Worm (Caenorhabditis elegans) whole organism, L2 larva: ENCODE measurements around the gene F59G1.8.
A peak's percentile ranks its signal among the peaks of the same experiment; 100 is the strongest.

Experiments used
- C34F6.9 ChIP-seq: fragments of 150-350 bp; optimal IDR thresholded peaks from 2 replicates; lab custom pipeline; 2014; ENCODE audit warnings: missing biosample characterization, missing genetic modification characterization
- F13H6.1 ChIP-seq: sonication (generic microtip); optimal IDR thresholded peaks from 2 replicates; lab custom pipeline; 2016; ENCODE audit warnings: missing genetic modification characterization, missing compliant biosample characterization
- R02D3.7 ChIP-seq: fragments of 150-350 bp; optimal IDR thresholded peaks from 2 replicates; lab custom pipeline; 2014; ENCODE audit warnings: missing biosample characterization, missing genetic modification characterization
- Y55F3AM.14 ChIP-seq: fragments of 200-800 bp; sonication (Bioruptor generic); optimal IDR thresholded peaks from 2 replicates; lab custom pipeline; 2018; ENCODE audit warnings: mild to moderate bottlenecking, missing genetic modification characterization, missing compliant biosample characterization
- ZK546.5 ChIP-seq: sonication (generic microtip); optimal IDR thresholded peaks from 2 replicates; lab custom pipeline; 2017; ENCODE audit warnings: missing biosample characterization, missing genetic modification characterization
- alr-1 ChIP-seq: fragments of 150-350 bp; optimal IDR thresholded peaks from 2 replicates; lab custom pipeline; 2014; ENCODE audit warnings: missing biosample characterization, missing genetic modification characterization
- ama-1 ChIP-seq: fragments of 150-350 bp; optimal IDR thresholded peaks from 2 replicates; lab custom pipeline; 2018; ENCODE audit warnings: inconsistent platforms
- blmp-1 ChIP-seq: sonication (generic microtip); optimal IDR thresholded peaks from 2 replicates; lab custom pipeline; 2017; ENCODE audit warnings: missing genetic modification characterization, mild to moderate bottlenecking, missing compliant biosample characterization, antibody characterized with exemption, moderate library complexity; ENCODE audit not compliant: insufficient read depth
- ceh-16 ChIP-seq: fragments of 150-350 bp; optimal IDR thresholded peaks from 2 replicates; lab custom pipeline; 2014; ENCODE audit warnings: missing biosample characterization, missing genetic modification characterization
- ceh-82 ChIP-seq: fragments of 150-350 bp; optimal IDR thresholded peaks from 2 replicates; lab custom pipeline; 2014; ENCODE audit warnings: missing biosample characterization, missing genetic modification characterization
- dmd-4 ChIP-seq: sonication (generic microtip); optimal IDR thresholded peaks from 2 replicates; lab custom pipeline; 2017; ENCODE audit warnings: missing biosample characterization, missing genetic modification characterization
- egl-27 ChIP-seq: sonication (generic microtip); optimal IDR thresholded peaks from 3 replicates; lab custom pipeline; 2017; ENCODE audit warnings: missing biosample characterization, missing genetic modification reagents, missing genetic modification characterization
- elt-3 ChIP-seq: sonication (generic microtip); optimal IDR thresholded peaks from 2 replicates; lab custom pipeline; 2017; ENCODE audit warnings: missing biosample characterization, missing genetic modification characterization
- fos-1 ChIP-seq: fragments of 150-350 bp; optimal IDR thresholded peaks from 2 replicates; lab custom pipeline; 2014; ENCODE audit warnings: missing biosample characterization, missing genetic modification characterization
- gmeb-1 ChIP-seq: fragments of 150-350 bp; optimal IDR thresholded peaks from 2 replicates; lab custom pipeline; 2014; ENCODE audit warnings: missing biosample characterization, missing genetic modification characterization
- lin-11 ChIP-seq: fragments of 150-350 bp; sonication (generic microtip); optimal IDR thresholded peaks from 2 replicates; lab custom pipeline; 2014; ENCODE audit warnings: missing biosample characterization, missing genetic modification characterization, inconsistent platforms, mixed read lengths
- lin-13 ChIP-seq: fragments of 150-350 bp; optimal IDR thresholded peaks from 2 replicates; lab custom pipeline; 2014; ENCODE audit warnings: missing biosample characterization, missing genetic modification reagents, missing genetic modification characterization
- lin-39 ChIP-seq: fragments of 150-350 bp; optimal IDR thresholded peaks from 2 replicates; lab custom pipeline; 2014; ENCODE audit warnings: missing biosample characterization, missing genetic modification reagents, missing genetic modification characterization
- lsy-2 ChIP-seq, 2 experiments: fragments of 150-350 bp in 1 of 2; sonication (generic microtip) in 1 of 2; optimal IDR thresholded peaks; 2 replicates each; lab custom pipeline; 2014 to 2017; ENCODE audit warnings: missing biosample characterization in 2 of 2, missing genetic modification characterization in 2 of 2
- mab-5 ChIP-seq: fragments of 150-350 bp; optimal IDR thresholded peaks from 2 replicates; lab custom pipeline; 2014; ENCODE audit warnings: missing biosample characterization, missing genetic modification characterization
- mbf-1 ChIP-seq: sonication (generic microtip); optimal IDR thresholded peaks from 2 replicates; lab custom pipeline; 2017; ENCODE audit warnings: missing biosample characterization, missing genetic modification characterization
- mdl-1 ChIP-seq, 2 experiments: fragments of 150-350 bp in 1 of 2; sonication (generic microtip) in 1 of 2; optimal IDR thresholded peaks; 2 replicates each; lab custom pipeline; 2017; ENCODE audit warnings: missing biosample characterization in 2 of 2, missing genetic modification characterization in 2 of 2
- nhr-10 ChIP-seq: sonication (generic microtip); optimal IDR thresholded peaks from 2 replicates; lab custom pipeline; 2017; ENCODE audit warnings: missing biosample characterization, missing genetic modification characterization
- nhr-12 ChIP-seq: fragments of 150-350 bp; optimal IDR thresholded peaks from 2 replicates; lab custom pipeline; 2014; ENCODE audit warnings: missing biosample characterization, missing genetic modification characterization
- nhr-129 ChIP-seq: fragments of 150-350 bp; optimal IDR thresholded peaks from 2 replicates; lab custom pipeline; 2014; ENCODE audit warnings: missing biosample characterization, missing genetic modification characterization
- nhr-21 ChIP-seq: fragments of 150-350 bp; optimal IDR thresholded peaks from 2 replicates; lab custom pipeline; 2014; ENCODE audit warnings: missing biosample characterization, missing genetic modification characterization
- nhr-237 ChIP-seq: fragments of 150-350 bp; optimal IDR thresholded peaks from 2 replicates; lab custom pipeline; 2014; ENCODE audit warnings: missing biosample characterization, missing genetic modification characterization
- nhr-25 ChIP-seq: fragments of 150-350 bp; sonication (generic microtip); optimal IDR thresholded peaks from 3 replicates; lab custom pipeline; 2014; ENCODE audit warnings: missing biosample characterization, missing genetic modification characterization
- nhr-6 ChIP-seq: fragments of 150-350 bp; optimal IDR thresholded peaks from 2 replicates; lab custom pipeline; 2014; ENCODE audit warnings: missing biosample characterization, missing genetic modification characterization
- nhr-77 ChIP-seq: fragments of 150-350 bp; optimal IDR thresholded peaks from 2 replicates; lab custom pipeline; 2014; ENCODE audit warnings: missing biosample characterization, missing genetic modification characterization
- peb-1 ChIP-seq: fragments of 150-350 bp; optimal IDR thresholded peaks from 2 replicates; lab custom pipeline; 2014; ENCODE audit warnings: missing biosample characterization, missing genetic modification characterization
- sem-4 ChIP-seq: fragments of 150-350 bp; optimal IDR thresholded peaks from 2 replicates; lab custom pipeline; 2014; ENCODE audit warnings: missing biosample characterization, missing genetic modification reagents, missing genetic modification characterization
- skn-1 ChIP-seq: sonication (generic microtip); optimal IDR thresholded peaks from 2 replicates; lab custom pipeline; 2017; ENCODE audit warnings: missing biosample characterization, missing genetic modification characterization
- sma-3 ChIP-seq: sonication (generic microtip); optimal IDR thresholded peaks from 2 replicates; lab custom pipeline; 2016; ENCODE audit warnings: missing genetic modification reagents, missing genetic modification characterization, missing compliant biosample characterization
- sma-9 ChIP-seq, 2 experiments: fragments of 150-350 bp in 1 of 2; sonication (generic microtip) in 1 of 2; optimal IDR thresholded peaks; 2 replicates each; lab custom pipeline; 2014 to 2016; ENCODE audit warnings: missing genetic modification characterization in 2 of 2, mild to moderate bottlenecking in 1 of 2, missing biosample characterization in 1 of 2, missing compliant biosample characterization in 1 of 2, missing genetic modification reagents in 1 of 2, moderate library complexity in 1 of 2
- snpc-4 ChIP-seq: fragments of 150-350 bp; optimal IDR thresholded peaks from 2 replicates; lab custom pipeline; 2014; ENCODE audit warnings: missing biosample characterization, missing genetic modification characterization
- unc-39 ChIP-seq: fragments of 150-350 bp; optimal IDR thresholded peaks from 2 replicates; lab custom pipeline; 2014; ENCODE audit warnings: missing biosample characterization, missing genetic modification characterization
- unc-55 ChIP-seq: fragments of 150-350 bp; sonication (generic microtip); optimal IDR thresholded peaks from 3 replicates; lab custom pipeline; 2014; ENCODE audit warnings: missing biosample characterization, missing genetic modification reagents, missing genetic modification characterization
- zag-1 ChIP-seq: fragments of 150-350 bp; optimal IDR thresholded peaks from 2 replicates; lab custom pipeline; 2014; ENCODE audit warnings: missing biosample characterization, missing genetic modification characterization
- ztf-1 ChIP-seq: fragments of 200-800 bp; sonication (Bioruptor generic); conservative IDR thresholded peaks from 2 replicates; pipeline ENCODE4 v1.3.6; 2022; ENCODE audit warnings: missing genetic modification characterization, missing compliant biosample characterization
- ztf-11 ChIP-seq: sonication (generic microtip); optimal IDR thresholded peaks from 2 replicates; lab custom pipeline; 2017; ENCODE audit warnings: missing biosample characterization, missing genetic modification characterization
- ztf-4 ChIP-seq: fragments of 150-350 bp; optimal IDR thresholded peaks from 2 replicates; lab custom pipeline; 2014; ENCODE audit warnings: missing biosample characterization, missing genetic modification characterization

F59G1.8 gene

ce11 chrII:5896512-5896911 lies 9.9 kb upstream of the F59G1.8 start:
- TF ChIP-seq nhr-21 (tag; lab: Kevin White, UChicago) (peak; percentile 23), blmp-1 (tag; lab: Kevin White, UChicago) (no peak)

DNA sequence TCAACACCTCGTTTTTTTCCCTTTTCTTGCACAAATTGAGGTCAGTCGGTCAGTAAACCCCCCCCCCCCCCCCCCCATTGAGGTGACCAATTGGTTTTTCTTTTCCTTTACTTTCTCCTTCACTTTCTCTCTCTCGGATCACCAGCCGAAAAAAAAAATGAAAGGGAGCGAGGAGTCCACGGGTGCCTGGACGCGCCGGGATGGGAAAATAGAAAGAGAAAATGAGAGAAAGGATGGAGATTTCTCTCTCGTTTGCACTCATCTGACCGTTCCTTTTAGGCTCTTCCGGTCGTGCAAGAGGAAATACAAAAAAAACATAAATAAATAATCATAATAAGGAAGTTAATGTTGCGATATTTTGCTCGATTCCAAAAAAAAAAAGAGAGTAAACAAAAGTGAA lies 7.3 kb upstream of the F59G1.8 start:
- TF ChIP-seq egl-27 (tag; lab: Kevin White, UChicago) (peak; percentile 26), blmp-1 (tag; lab: Kevin White, UChicago) (peak; percentile 96), F13H6.1 (peak; percentile 19), lsy-2 (tag; optimal IDR thresholded peaks at IDR 0.05; lab: Kevin White, UChicago) (peak in 1 of 2 experiments; percentile 6), ztf-4 (tag; lab: Kevin White, UChicago) (no peak)

ce11 chrII:5899865-5900486 lies 6.4 kb upstream of the F59G1.8 start:
- TF ChIP-seq mbf-1 (no peak), sma-3 (no peak), fos-1 (tag; lab: Kevin White, UChicago) (peak; percentile 46), blmp-1 (tag; lab: Kevin White, UChicago) (peak; percentile 31), nhr-25 (tag; lab: Kevin White, UChicago) (no peak), snpc-4 (tag; lab: Kevin White, UChicago) (no peak)

ce11 chrII:5901407-5902026 lies 4.8 kb upstream of the F59G1.8 start:
- peak; percentile 39 for TF ChIP-seq sma-9 (GFP tag; optimal IDR thresholded peaks at IDR 0.05; lab: Kevin White, UChicago)
- no peak for TF ChIP-seq sma-9 (tag; optimal IDR thresholded peaks at IDR 0.05; lab: Kevin White, UChicago)
- no peak for TF ChIP-seq ztf-1 (GFP tag; lab: Robert Waterston, UW)
- TF ChIP-seq fos-1 (tag; lab: Kevin White, UChicago): peak; percentile 38
- no peak for TF ChIP-seq snpc-4 (tag; lab: Kevin White, UChicago)
- TF ChIP-seq alr-1 (tag; lab: Kevin White, UChicago): no peak
- TF ChIP-seq nhr-12: no peak
- TF ChIP-seq nhr-77 (tag; lab: Kevin White, UChicago): no peak
- TF ChIP-seq dmd-4: no peak
- TF ChIP-seq nhr-129: no peak
- TF ChIP-seq peb-1 (tag; lab: Kevin White, UChicago): peak; percentile 46
- TF ChIP-seq ceh-16: peak; percentile 11
- TF ChIP-seq sma-3: no peak
- peak; percentile 18 for TF ChIP-seq lin-39 (tag; lab: Kevin White, UChicago)
- peak in 1 of 2 experiments; percentile 28 for TF ChIP-seq lsy-2 (tag; optimal IDR thresholded peaks at IDR 0.05; lab: Kevin White, UChicago)
- TF ChIP-seq R02D3.7 (tag; lab: Kevin White, UChicago): no peak
- TF ChIP-seq zag-1 (tag; lab: Kevin White, UChicago): peak; percentile 39
- TF ChIP-seq skn-1: no peak
- peak; percentile 45 for TF ChIP-seq Y55F3AM.14 (GFP tag; lab: Kevin White, UChicago)
- TF ChIP-seq sem-4: peak; percentile 7
- no peak for TF ChIP-seq ztf-4 (tag; lab: Kevin White, UChicago)
- no peak for TF ChIP-seq ztf-11
- peak; percentile 61 for TF ChIP-seq nhr-21 (tag; lab: Kevin White, UChicago)
- TF ChIP-seq mbf-1: no peak
- no peak for TF ChIP-seq unc-39 (tag; lab: Kevin White, UChicago)
- no peak for TF ChIP-seq gmeb-1
- TF ChIP-seq nhr-25 (tag; lab: Kevin White, UChicago): no peak
- no peak for TF ChIP-seq ceh-82 (tag; lab: Kevin White, UChicago)
- no peak for TF ChIP-seq elt-3
- TF ChIP-seq nhr-6 (tag; lab: Kevin White, UChicago): no peak
- no peak for TF ChIP-seq nhr-10 (tag; lab: Kevin White, UChicago)
- no peak for TF ChIP-seq nhr-237 (tag; lab: Kevin White, UChicago)
- peak; percentile 35 for TF ChIP-seq unc-55 (GFP tag; lab: Kevin White, UChicago)
- TF ChIP-seq lin-11: no peak
- peak; percentile 22 for TF ChIP-seq egl-27 (tag; lab: Kevin White, UChicago)
- TF ChIP-seq blmp-1 (tag; lab: Kevin White, UChicago): no peak
- no peak for TF ChIP-seq lin-13 (GFP tag; lab: Kevin White, UChicago)
- TF ChIP-seq mab-5 (tag; lab: Kevin White, UChicago): no peak
- peak; percentile 52 for TF ChIP-seq F13H6.1
- no peak for TF ChIP-seq ama-1
- TF ChIP-seq ZK546.5 (tag; lab: Kevin White, UChicago): no peak
- TF ChIP-seq C34F6.9 (tag; lab: Kevin White, UChicago): no peak
- TF ChIP-seq mdl-1 (tag; optimal IDR thresholded peaks at IDR 0.05; lab: Kevin White, UChicago): peak in 1 of 2 experiments; percentile 7
